Worm (Caenorhabditis elegans) whole organism, L4 larva: Measurements from ENCODE around the gene acy-4.
A peak's percentile ranks its signal among the peaks of the same experiment; 100 is the strongest.

ENCODE experiments used
- F10B5.3 ChIP-seq: sonication (generic microtip); optimal IDR thresholded peaks from 2 replicates; lab custom pipeline; 2016; ENCODE audit warnings: mild to moderate bottlenecking, missing genetic modification characterization, missing compliant biosample characterization
- F37D6.2 ChIP-seq: sonication (generic microtip); optimal IDR thresholded peaks from 2 replicates; lab custom pipeline; 2016; ENCODE audit warnings: mild to moderate bottlenecking, missing genetic modification characterization, missing compliant biosample characterization
- T26A8.4 ChIP-seq: fragments of 200-800 bp; sonication (Bioruptor generic); IDR thresholded peaks from 2 replicates; pipeline ENCODE4 v1.3.6; 2022; ENCODE audit warnings: missing genetic modification characterization, missing compliant biosample characterization
- Y105C5A.15 ChIP-seq: fragments of 200-800 bp; sonication (Bioruptor generic); IDR thresholded peaks from 2 replicates; pipeline ENCODE4 v1.3.6; 2022; ENCODE audit warnings: missing genetic modification characterization, missing compliant biosample characterization
- Y5F2A.4 ChIP-seq: fragments of 200-800 bp; sonication (Bioruptor generic); optimal IDR thresholded peaks from 2 replicates; lab custom pipeline; 2018; ENCODE audit warnings: mild to moderate bottlenecking, missing genetic modification characterization, missing compliant biosample characterization
- Y75B8A.6 ChIP-seq: fragments of 200-800 bp; sonication (Bioruptor generic); IDR thresholded peaks from 2 replicates; pipeline ENCODE4 v1.3.6; 2022; ENCODE audit warnings: missing genetic modification reagents, missing genetic modification characterization, missing compliant biosample characterization
- aha-1 ChIP-seq: fragments of 150-350 bp; peaks from one replicate; lab custom pipeline; 2014; ENCODE audit warnings: missing biosample characterization, missing genetic modification characterization
- arid-1 ChIP-seq: fragments of 200-800 bp; sonication (Bioruptor generic); conservative IDR thresholded peaks from 2 replicates; pipeline ENCODE4 v1.3.6; 2022; ENCODE audit warnings: missing genetic modification reagents, missing genetic modification characterization, missing compliant biosample characterization
- ceh-32 ChIP-seq: sonication (generic microtip); optimal IDR thresholded peaks from 2 replicates; lab custom pipeline; 2016; ENCODE audit warnings: mild to moderate bottlenecking, missing genetic modification characterization, missing compliant biosample characterization; ENCODE audit not compliant: poor library complexity
- ceh-44 ChIP-seq: fragments of 200-800 bp; sonication (Bioruptor generic); IDR thresholded peaks from 2 replicates; pipeline ENCODE4 v1.3.6; 2022; ENCODE audit warnings: missing genetic modification reagents, missing genetic modification characterization, missing compliant biosample characterization
- ceh-82 ChIP-seq: sonication (generic microtip); optimal IDR thresholded peaks from 2 replicates; lab custom pipeline; 2017; ENCODE audit warnings: missing biosample characterization, missing genetic modification characterization
- ces-1 ChIP-seq: fragments of 150-350 bp; sonication (generic microtip); optimal IDR thresholded peaks from 4 replicates; lab custom pipeline; 2014; ENCODE audit warnings: missing biosample characterization, missing genetic modification reagents, missing genetic modification characterization
- cey-2 ChIP-seq: sonication (generic microtip); optimal IDR thresholded peaks from 3 replicates; lab custom pipeline; 2017; ENCODE audit warnings: missing genetic modification characterization, mild to moderate bottlenecking, missing compliant biosample characterization, antibody characterized with exemption, borderline replicate concordance; ENCODE audit not compliant: insufficient read depth
- daf-16 ChIP-seq, 3 experiments: sonication (generic microtip); optimal IDR thresholded peaks; 2 replicates each; lab custom pipeline; 2016 to 2017; ENCODE audit warnings: missing genetic modification characterization in 3 of 3, missing genetic modification reagents in 3 of 3, mild to moderate bottlenecking in 2 of 3, missing compliant biosample characterization in 2 of 3, missing biosample characterization in 1 of 3, moderate library complexity in 1 of 3
- dmd-8 ChIP-seq: fragments of 200-800 bp; sonication (Bioruptor generic); IDR thresholded peaks from 2 replicates; pipeline ENCODE4 v1.3.6; 2022; ENCODE audit warnings: missing genetic modification characterization, missing compliant biosample characterization
- dpl-1 ChIP-seq: fragments of 150-350 bp; optimal IDR thresholded peaks from 2 replicates; lab custom pipeline; 2014; ENCODE audit warnings: missing biosample characterization, missing genetic modification reagents, missing genetic modification characterization
- dve-1 ChIP-seq: sonication (generic microtip); optimal IDR thresholded peaks from 2 replicates; lab custom pipeline; 2017; ENCODE audit warnings: antibody characterized with exemption, mild to moderate bottlenecking, missing genetic modification characterization, missing compliant biosample characterization; ENCODE audit not compliant: insufficient read depth
- egl-27 ChIP-seq: sonication (generic microtip); optimal IDR thresholded peaks from 3 replicates; lab custom pipeline; 2017; ENCODE audit warnings: missing biosample characterization, missing genetic modification reagents, missing genetic modification characterization
- fkh-10 ChIP-seq: fragments of 150-350 bp; optimal IDR thresholded peaks from 2 replicates; lab custom pipeline; 2014; ENCODE audit warnings: missing biosample characterization, missing genetic modification reagents, missing genetic modification characterization
- hmg-1.1 ChIP-seq: fragments of 200-800 bp; sonication (Bioruptor generic); IDR thresholded peaks from 2 replicates; pipeline ENCODE4 v1.3.6; 2022; ENCODE audit warnings: missing genetic modification reagents, missing genetic modification characterization, missing compliant biosample characterization
- jun-1 ChIP-seq: fragments of 150-350 bp; optimal IDR thresholded peaks from 2 replicates; lab custom pipeline; 2014; ENCODE audit warnings: missing biosample characterization, missing genetic modification reagents, missing genetic modification characterization
- lim-7 ChIP-seq: fragments of 200-800 bp; sonication (Bioruptor generic); IDR thresholded peaks from 2 replicates; pipeline ENCODE4 v1.3.6; 2022; ENCODE audit warnings: missing genetic modification characterization, missing compliant biosample characterization
- lin-13 ChIP-seq: fragments of 150-350 bp; optimal IDR thresholded peaks from 2 replicates; lab custom pipeline; 2014; ENCODE audit warnings: missing biosample characterization, missing genetic modification reagents, missing genetic modification characterization
- lin-15B ChIP-seq: fragments of 150-350 bp; sonication (generic microtip); optimal IDR thresholded peaks from 3 replicates; lab custom pipeline; 2014; ENCODE audit warnings: missing biosample characterization, missing genetic modification characterization
- lin-38 ChIP-seq: fragments of 200-800 bp; sonication (Bioruptor generic); IDR thresholded peaks from 2 replicates; pipeline ENCODE4 v1.3.6; 2022; ENCODE audit warnings: missing genetic modification reagents, missing genetic modification characterization, missing compliant biosample characterization
- mdl-1 ChIP-seq, 2 experiments: fragments of 150-350 bp in 1 of 2; sonication (generic microtip) in 1 of 2; optimal IDR thresholded peaks; 2 replicates each; lab custom pipeline; 2014 to 2017; ENCODE audit warnings: missing biosample characterization in 2 of 2, missing genetic modification characterization in 2 of 2
- mep-1 ChIP-seq: fragments of 150-350 bp; sonication (generic microtip); optimal IDR thresholded peaks from 3 replicates; lab custom pipeline; 2014; ENCODE audit warnings: missing biosample characterization, missing genetic modification characterization
- mes-2 ChIP-seq: sonication (generic microtip); optimal IDR thresholded peaks from 2 replicates; lab custom pipeline; 2016; ENCODE audit warnings: missing genotype, mild to moderate bottlenecking, missing genetic modification characterization, missing compliant biosample characterization; ENCODE audit not compliant: poor library complexity, severe bottlenecking
- mxl-2 ChIP-seq: fragments of 200-800 bp; sonication (Bioruptor generic); conservative IDR thresholded peaks from 2 replicates; pipeline ENCODE4 v1.3.6; 2022; ENCODE audit warnings: missing genetic modification reagents, missing genetic modification characterization, missing compliant biosample characterization
- mxl-3 ChIP-seq: fragments of 200-800 bp; sonication (Bioruptor generic); optimal IDR thresholded peaks from 2 replicates; lab custom pipeline; 2018; ENCODE audit warnings: mild to moderate bottlenecking, missing genetic modification characterization, missing compliant biosample characterization
- nhr-10 ChIP-seq: fragments of 150-350 bp; optimal IDR thresholded peaks from 2 replicates; lab custom pipeline; 2014; ENCODE audit warnings: missing biosample characterization, missing genetic modification characterization
- nhr-11 ChIP-seq: fragments of 150-350 bp; optimal IDR thresholded peaks from 2 replicates; lab custom pipeline; 2014; ENCODE audit warnings: missing biosample characterization, missing genetic modification characterization
- nhr-25 ChIP-seq: sonication (generic microtip); optimal IDR thresholded peaks from 2 replicates; lab custom pipeline; 2017; ENCODE audit warnings: missing genetic modification characterization, mild to moderate bottlenecking, missing compliant biosample characterization, antibody characterized with exemption, moderate library complexity, borderline replicate concordance; ENCODE audit not compliant: insufficient read depth
- nhr-6 ChIP-seq: fragments of 150-350 bp; optimal IDR thresholded peaks from 2 replicates; lab custom pipeline; 2014; ENCODE audit warnings: missing biosample characterization, missing genetic modification characterization
- nhr-76 ChIP-seq: fragments of 150-350 bp; optimal IDR thresholded peaks from 2 replicates; lab custom pipeline; 2014; ENCODE audit warnings: missing biosample characterization, missing genetic modification characterization
- php-3 ChIP-seq: fragments of 200-800 bp; sonication (Bioruptor generic); IDR thresholded peaks from 2 replicates; pipeline ENCODE4 v1.3.6; 2022; ENCODE audit warnings: missing genetic modification reagents, missing genetic modification characterization, missing compliant biosample characterization
- rbr-2 ChIP-seq: sonication (generic microtip); optimal IDR thresholded peaks from 2 replicates; lab custom pipeline; 2016; ENCODE audit warnings: missing genotype, missing genetic modification characterization, missing compliant biosample characterization
- saeg-2 ChIP-seq: fragments of 200-800 bp; sonication (Bioruptor generic); IDR thresholded peaks from 2 replicates; pipeline ENCODE4 v1.3.6; 2022; ENCODE audit warnings: missing genetic modification reagents, missing genetic modification characterization, missing compliant biosample characterization
- sdz-12 ChIP-seq: fragments of 200-800 bp; sonication (Bioruptor generic); optimal IDR thresholded peaks from 2 replicates; lab custom pipeline; 2018; ENCODE audit warnings: mild to moderate bottlenecking, missing genetic modification characterization, missing compliant biosample characterization
- snpc-1.2 ChIP-seq: fragments of 200-800 bp; sonication (Bioruptor generic); IDR thresholded peaks from 2 replicates; pipeline ENCODE4 v1.3.6; 2022; ENCODE audit warnings: missing genetic modification reagents, missing genetic modification characterization, missing compliant biosample characterization
- tra-1 ChIP-seq: fragments of 200-800 bp; sonication (Bioruptor generic); IDR thresholded peaks from 2 replicates; pipeline ENCODE4 v1.3.6; 2022; ENCODE audit warnings: missing genetic modification reagents, missing genetic modification characterization, missing compliant biosample characterization
- unc-62 ChIP-seq, 3 experiments: fragments of 150-350 bp in 1 of 3; sonication (generic microtip); optimal IDR thresholded peaks in 2 of 3; peaks in 1 of 3; 1 replicate in 1 of 3; 2 replicates in 2 of 3; lab custom pipeline; 2014 to 2017; ENCODE audit warnings: missing biosample characterization in 3 of 3, missing genetic modification characterization in 3 of 3, missing genetic modification reagents in 3 of 3, missing genotype in 1 of 3
- zag-1 ChIP-seq: fragments of 150-350 bp; optimal IDR thresholded peaks from 2 replicates; lab custom pipeline; 2014; ENCODE audit warnings: missing biosample characterization, missing genetic modification characterization
- ztf-7 ChIP-seq: fragments of 150-350 bp; optimal IDR thresholded peaks from 2 replicates; lab custom pipeline; 2014; ENCODE audit warnings: missing biosample characterization, missing genetic modification characterization

The acy-4 gene

ce11 chrV:5594315-5594714 lies 36.4 kb downstream of the acy-4 start, which contains the start of gene crn-2:
TSS of gene crn-2 (plus strand) at chrV:5594615.
- peak; percentile 44 for TF ChIP-seq aha-1 (tag; lab: Kevin White, UChicago)
- no peak for TF ChIP-seq mxl-2 (GFP tag; lab: Robert Waterston, UW)

DNA sequence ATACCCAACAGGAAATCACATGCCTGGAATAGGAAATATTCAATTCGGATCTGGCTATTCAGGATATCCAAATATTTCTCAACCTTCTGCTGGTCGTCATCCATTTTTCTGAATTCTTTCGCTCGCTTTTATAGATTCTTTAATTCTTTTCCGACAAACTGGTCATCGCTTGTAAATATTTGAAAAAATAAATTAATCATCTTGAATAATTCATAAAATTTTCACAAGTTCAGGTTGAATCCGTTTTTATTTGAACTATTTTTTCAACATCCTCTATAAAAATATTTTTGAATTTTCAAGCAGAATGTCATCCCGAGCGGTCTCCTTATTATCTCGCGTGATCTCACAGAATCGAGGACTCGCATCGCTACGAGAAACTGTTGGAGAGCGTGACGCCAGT lies 37.3 kb downstream of the acy-4 start, which contains the start of gene mrpl-48:
TSS of gene mrpl-48 (plus strand) at position 301 of the 400 bp plus-strand sequence.
- TF ChIP-seq egl-27 (tag; lab: Kevin White, UChicago), result no peak
- no peak for TF ChIP-seq ztf-7 (tag; lab: Kevin White, UChicago)
- no peak for TF ChIP-seq dmd-8
- TF ChIP-seq ceh-44 (GFP tag; lab: Robert Waterston, UW), result no peak
- TF ChIP-seq saeg-2 (GFP tag; lab: Robert Waterston, UW), result no peak
- TF ChIP-seq nhr-6 (tag; lab: Kevin White, UChicago), result no peak
- no peak for TF ChIP-seq daf-16 (GFP tag; optimal IDR thresholded peaks at IDR 0.05; lab: Kevin White, UChicago)
- TF ChIP-seq daf-16 (tag; optimal IDR thresholded peaks at IDR 0.05; lab: Kevin White, UChicago), result no peak
- no peak for TF ChIP-seq fkh-10 (GFP tag; lab: Kevin White, UChicago)
- no peak for TF ChIP-seq dve-1 (tag; lab: Kevin White, UChicago)
- no peak for TF ChIP-seq lim-7
- no peak for TF ChIP-seq arid-1 (GFP tag; lab: Robert Waterston, UW)
- TF ChIP-seq zag-1 (tag; lab: Kevin White, UChicago), result no peak
- no peak for TF ChIP-seq Y105C5A.15 (GFP tag; lab: Robert Waterston, UW)
- no peak for TF ChIP-seq T26A8.4 (GFP tag; lab: Robert Waterston, UW)
- TF ChIP-seq sdz-12 (GFP tag; lab: Kevin White, UChicago), result no peak
- no peak for TF ChIP-seq lin-38 (GFP tag; lab: Robert Waterston, UW)

ce11 chrV:5592323-5592722 lies 38.4 kb downstream of the acy-4 start, which contains the start of gene vps-37:
TSS of gene vps-37 (plus strand) at chrV:5592700.
- TF ChIP-seq mes-2, result peak; percentile 90
- TF ChIP-seq jun-1, result no peak
- TF ChIP-seq nhr-25 (tag; lab: Kevin White, UChicago), result no peak
- no peak for TF ChIP-seq daf-16 (GFP tag; optimal IDR thresholded peaks at IDR 0.05; lab: Kevin White, UChicago)
- peak; percentile 70 for TF ChIP-seq daf-16 (tag; optimal IDR thresholded peaks at IDR 0.05; lab: Kevin White, UChicago)
- no peak for TF ChIP-seq ceh-82 (tag; lab: Kevin White, UChicago)
- no peak for TF ChIP-seq egl-27 (tag; lab: Kevin White, UChicago)
- TF ChIP-seq rbr-2 (tag; lab: Kevin White, UChicago), result peak; percentile 45
- peak; percentile 85 for TF ChIP-seq dpl-1
- TF ChIP-seq mxl-3 (GFP tag; lab: Kevin White, UChicago), result no peak
- TF ChIP-seq Y75B8A.6 (GFP tag; lab: Robert Waterston, UW), result no peak
- TF ChIP-seq F10B5.3, result no peak
- TF ChIP-seq Y105C5A.15 (GFP tag; lab: Robert Waterston, UW), result no peak
- no peak for TF ChIP-seq ceh-44 (GFP tag; lab: Robert Waterston, UW)
- peak; percentile 63 for TF ChIP-seq nhr-11 (tag; lab: Kevin White, UChicago)
- TF ChIP-seq ces-1 (GFP tag; lab: Kevin White, UChicago), result no peak
- peak; percentile 68 for TF ChIP-seq ztf-7 (tag; lab: Kevin White, UChicago)
- TF ChIP-seq php-3, result no peak
- TF ChIP-seq dve-1 (tag; lab: Kevin White, UChicago), result peak; percentile 86
- TF ChIP-seq lin-13 (GFP tag; lab: Kevin White, UChicago), result peak; percentile 33
- TF ChIP-seq hmg-1.1, result peak; percentile 74
- no peak for TF ChIP-seq F37D6.2
- TF ChIP-seq mep-1, result peak; percentile 84
- no peak for TF ChIP-seq Y5F2A.4 (GFP tag; lab: Kevin White, UChicago)
- no peak for TF ChIP-seq cey-2 (tag; lab: Kevin White, UChicago)
- TF ChIP-seq mxl-2 (GFP tag; lab: Robert Waterston, UW), result no peak
- peak in 1 of 2 experiments; percentile 23 for TF ChIP-seq mdl-1 (tag; optimal IDR thresholded peaks at IDR 0.05; lab: Kevin White, UChicago)
- no peak for TF ChIP-seq snpc-1.2
- peak in 1 of 2 experiments; percentile 42 for TF ChIP-seq unc-62 (GFP tag; optimal IDR thresholded peaks at IDR 0.05 in 1 of 2; lab: Kevin White, UChicago)
- no peak for TF ChIP-seq unc-62 (tag; optimal IDR thresholded peaks at IDR 0.05; lab: Kevin White, UChicago)
- no peak for TF ChIP-seq nhr-10 (tag; lab: Kevin White, UChicago)
- TF ChIP-seq lin-15B (tag; lab: Kevin White, UChicago), result no peak
- TF ChIP-seq fkh-10 (GFP tag; lab: Kevin White, UChicago), result no peak
- TF ChIP-seq tra-1 (GFP tag; lab: Robert Waterston, UW), result 0 out of 2 replicates have a peak, but pooled peaks have one; percentile 19
- TF ChIP-seq nhr-76, result no peak
- no peak for TF ChIP-seq ceh-32 (tag; lab: Kevin White, UChicago)
